Comparison of ENCODE assay signal across 2 worm cellular contexts in genomic region chrV:7820270-7820669, ce11.
TF ChIP-seq lines count a peak whose summit lies in the region.

lbp-4 (plus strand) TSS chrV:7820578.

TF ChIP-seq in whole organism, L1 larva, 84 proteins besides CTCF, POLR2A, EP300 and RAD21 (continued from another document):
- peak; percentile 1 to 81 for TF ChIP-seq lsy-2 (tag; optimal IDR thresholded peaks at IDR 0.05; lab: Kevin White, UChicago)
- TF ChIP-seq nhr-77 (tag; optimal IDR thresholded peaks at IDR 0.05; lab: Kevin White, UChicago), result peak; percentile 23
- TF ChIP-seq ceh-82 (tag; optimal IDR thresholded peaks at IDR 0.05; lab: Kevin White, UChicago), result peak in 1 of 3 experiments; percentile 30
- TF ChIP-seq unc-98 (GFP tag; IDR thresholded peaks at IDR 0.05; lab: Robert Waterston, UW), result no peak
- TF ChIP-seq snu-23 (GFP tag; optimal IDR thresholded peaks at IDR 0.05; lab: Kevin White, UChicago), result peak; percentile 37
- peak; percentile 25 for TF ChIP-seq pag-3 (tag; optimal IDR thresholded peaks at IDR 0.05; lab: Kevin White, UChicago; ENCODE audit: borderline replicate concordance, insufficient read depth)
- TF ChIP-seq fkh-4 (tag; optimal IDR thresholded peaks at IDR 0.05; lab: Kevin White, UChicago; ENCODE audit: borderline replicate concordance), result no peak
- peak in 1 of 2 experiments; percentile 33 for TF ChIP-seq ztf-11 (tag; optimal IDR thresholded peaks at IDR 0.05; lab: Kevin White, UChicago)
- TF ChIP-seq grh-1 (GFP tag; IDR thresholded peaks at IDR 0.05; lab: Robert Waterston, UW), result no peak
- TF ChIP-seq swsn-7 (tag; optimal IDR thresholded peaks at IDR 0.05; lab: Kevin White, UChicago), result peak; percentile 23
- peak; percentile 51 to 53 for TF ChIP-seq efl-1 (optimal IDR thresholded peaks at IDR 0.05; lab: Kevin White, UChicago)
- TF ChIP-seq efl-1 (GFP tag; optimal IDR thresholded peaks at IDR 0.05 in 1 of 2; lab: Kevin White, UChicago), result peak in 1 of 2 experiments; percentile 42

TF ChIP-seq in whole organism, late embryonic, 69 proteins besides CTCF, POLR2A, EP300 and RAD21 (continued from another document):
- TF ChIP-seq ceh-22 (tag; optimal IDR thresholded peaks at IDR 0.05; lab: Kevin White, UChicago) (no peak), fkh-6 (tag; optimal IDR thresholded peaks at IDR 0.05; lab: Kevin White, UChicago) (no peak), K09A11.1 (tag; optimal IDR thresholded peaks at IDR 0.05; lab: Kevin White, UChicago; ENCODE audit: insufficient read depth) (no peak), fax-1 (tag; optimal IDR thresholded peaks at IDR 0.05; lab: Kevin White, UChicago) (no peak), eyg-1 (tag; optimal IDR thresholded peaks at IDR 0.05; lab: Kevin White, UChicago) (no peak), npax-4 (tag; optimal IDR thresholded peaks at IDR 0.05; lab: Kevin White, UChicago) (no peak), C38D4.7 (GFP tag; optimal IDR thresholded peaks at IDR 0.05; lab: Kevin White, UChicago) (no peak), tbx-7 (tag; optimal IDR thresholded peaks at IDR 0.05; lab: Kevin White, UChicago) (no peak), T23F11.4 (GFP tag; optimal IDR thresholded peaks at IDR 0.05; lab: Kevin White, UChicago) (no peak), pha-4 (tag; optimal IDR thresholded peaks at IDR 0.05; lab: Kevin White, UChicago) (no peak), elt-2 (tag; optimal IDR thresholded peaks at IDR 0.05; lab: Kevin White, UChicago) (peak; percentile 22), sox-2 (GFP tag; IDR thresholded peaks at IDR 0.05; lab: Robert Waterston, UW) (no peak), odd-2 (tag; optimal IDR thresholded peaks at IDR 0.05; lab: Kevin White, UChicago) (no peak)
TF ChIP-seq in whole organism, late embryonic: peak in this region for 10.
